Worm (Caenorhabditis elegans): ENCODE results near the gene F44A6.4.

The F44A6.4 gene

ce11 chrX:10172004-10172584 is 43.2 kb downstream of the F44A6.4 start, which contains the start of gene C07A4.2:
Gene C07A4.2, plus strand, starts transcription at chrX:10172198.
- TF ChIP-seq ceh-28 (tag; optimal IDR thresholded peaks at IDR 0.05) (no peak), elt-3 (tag; optimal IDR thresholded peaks at IDR 0.05) (peak in 1 of 3 experiments; percentile 31), pha-4 (tag; optimal IDR thresholded peaks at IDR 0.05) (no peak)

DNA sequence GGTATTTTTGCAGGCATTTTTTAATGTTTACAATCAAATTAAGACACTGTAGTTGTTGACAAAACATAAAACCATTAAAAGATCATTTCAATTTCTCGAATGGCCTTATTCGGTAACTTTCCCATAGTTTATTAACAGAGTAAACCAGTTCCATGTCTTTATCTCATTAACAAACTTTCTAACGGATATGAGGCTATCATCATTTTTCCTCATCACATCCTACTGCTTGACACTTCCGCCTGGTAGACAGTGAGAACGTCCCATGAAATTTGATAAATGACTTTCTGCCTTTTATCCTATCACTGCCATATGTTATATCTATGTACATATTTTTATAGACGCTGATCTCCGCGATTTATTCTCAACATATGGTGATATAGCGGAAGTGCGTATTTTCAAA is 44.7 kb downstream of the F44A6.4 start:
- no peak for TF ChIP-seq nhr-11 (tag; optimal IDR thresholded peaks at IDR 0.05)
- TF ChIP-seq nhr-23 (tag; optimal IDR thresholded peaks at IDR 0.05) = peak; percentile 36
- TF ChIP-seq jun-1 (tag; optimal IDR thresholded peaks at IDR 0.05) = no peak
- no peak for TF ChIP-seq ceh-16 (tag; optimal IDR thresholded peaks at IDR 0.05)
- TF ChIP-seq unc-39 (tag; optimal IDR thresholded peaks at IDR 0.05) = no peak
- TF ChIP-seq eor-1 (tag; optimal IDR thresholded peaks at IDR 0.05) = no peak
- TF ChIP-seq nhr-67 (tag; optimal IDR thresholded peaks at IDR 0.05) = no peak
- TF ChIP-seq fos-1 (tag; optimal IDR thresholded peaks at IDR 0.05) = no peak

DNA sequence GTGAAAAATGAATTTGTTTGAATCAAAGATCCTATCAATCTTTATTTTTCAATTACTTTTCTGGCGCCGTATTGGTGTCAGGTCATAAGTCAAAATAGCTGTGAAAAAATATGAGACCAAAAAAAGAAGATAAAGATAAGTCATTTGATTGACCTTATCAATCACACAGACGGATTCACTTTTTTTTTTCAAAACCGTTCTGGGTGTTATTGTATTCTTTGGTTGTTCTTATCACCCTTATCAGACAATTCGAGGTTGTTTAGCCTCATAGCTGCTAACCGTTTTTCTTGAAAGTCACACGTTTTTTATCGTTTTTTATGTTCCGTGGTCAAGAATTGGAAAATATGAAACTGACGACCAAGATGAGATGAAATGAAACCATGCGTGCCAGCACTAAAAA is 46.8 kb downstream of the F44A6.4 start:
- TF ChIP-seq nhr-23 (tag; optimal IDR thresholded peaks at IDR 0.05) = peak; percentile 80
- TF ChIP-seq R02D3.7 (tag; optimal IDR thresholded peaks at IDR 0.05) = no peak
- no peak for TF ChIP-seq daf-12 (tag; optimal IDR thresholded peaks at IDR 0.05)
- peak; percentile 14 for TF ChIP-seq lsy-12 (tag; optimal IDR thresholded peaks at IDR 0.05)

- no peak for TF ChIP-seq nhr-77 (tag; optimal IDR thresholded peaks at IDR 0.05)
- TF ChIP-seq elt-1 (tag; optimal IDR thresholded peaks at IDR 0.05) = no peak
- no peak for TF ChIP-seq nhr-23 (tag; optimal IDR thresholded peaks at IDR 0.05)
- no peak for TF ChIP-seq fos-1 (tag; optimal IDR thresholded peaks at IDR 0.05)
- TF ChIP-seq ceh-82 (tag; optimal IDR thresholded peaks at IDR 0.05) = no peak
These were observed 48.3 kb downstream of the F44A6.4 start, which contains the start of gene rnp-9 for ce11 chrX:10167005-10167404. Gene rnp-9, plus strand, starts transcription at chrX:10167305.
